Fruit fly (Drosophila melanogaster): Measurements from ENCODE around the gene Ets96B.

Gene Ets96B

dm6 chr3R:24807321-24807720 lies 19.5 kb downstream of the Ets96B start, which contains the start of gene CG6980:
Gene CG6980, plus strand, starts transcription at chr3R:24807621.
- TF ChIP-seq Sp1 (GFP tag; optimal IDR thresholded peaks at IDR 0.05), result no peak
- no peak for TF ChIP-seq usp (GFP tag; optimal IDR thresholded peaks at IDR 0.05)
- no peak for TF ChIP-seq jim (GFP tag; optimal IDR thresholded peaks at IDR 0.05)
- no peak for TF ChIP-seq h (GFP tag; optimal IDR thresholded peaks at IDR 0.05)
- no peak for TF ChIP-seq N (GFP tag; optimal IDR thresholded peaks at IDR 0.05)
- no peak for TF ChIP-seq CG9705 (GFP tag; optimal IDR thresholded peaks at IDR 0.05)
- TF ChIP-seq fru (GFP tag; optimal IDR thresholded peaks at IDR 0.05), result no peak
- no peak for TF ChIP-seq CrebA (GFP tag; optimal IDR thresholded peaks at IDR 0.05; ENCODE audit: borderline replicate concordance)
- no peak for TF ChIP-seq Myc (optimal IDR thresholded peaks at IDR 0.05)
- TF ChIP-seq ey (GFP tag; optimal IDR thresholded peaks at IDR 0.05), result no peak
- no peak for TF ChIP-seq Jra (GFP tag; optimal IDR thresholded peaks at IDR 0.05)
- no peak for TF ChIP-seq OdsH (GFP tag; optimal IDR thresholded peaks at IDR 0.05)
- no peak for TF ChIP-seq Hr83 (GFP tag; optimal IDR thresholded peaks at IDR 0.05; ENCODE audit: poor library complexity, severe bottlenecking)
- TF ChIP-seq Vsx2 (GFP tag; optimal IDR thresholded peaks at IDR 0.05; ENCODE audit: partially characterized antibody), result no peak
- TF ChIP-seq Dfd (GFP tag; optimal IDR thresholded peaks at IDR 0.05), result no peak
- TF ChIP-seq dl (GFP tag; optimal IDR thresholded peaks at IDR 0.05; ENCODE audit: insufficient read depth in 1 of 2, partially characterized antibody in 2 of 2), result no peak
- TF ChIP-seq tai (GFP tag; optimal IDR thresholded peaks at IDR 0.05), result no peak
- no peak for TF ChIP-seq sv (GFP tag; optimal IDR thresholded peaks at IDR 0.05)
- no peak for TF ChIP-seq Dif (GFP tag; optimal IDR thresholded peaks at IDR 0.05; ENCODE audit: partially characterized antibody)
- TF ChIP-seq pan (optimal IDR thresholded peaks at IDR 0.05), result no peak

- TF ChIP-seq CrebA (GFP tag; optimal IDR thresholded peaks at IDR 0.05; ENCODE audit: borderline replicate concordance) (no peak), Hr78 (GFP tag; optimal IDR thresholded peaks at IDR 0.05) (no peak), fru (GFP tag; optimal IDR thresholded peaks at IDR 0.05) (no peak), dsf (GFP tag; optimal IDR thresholded peaks at IDR 0.05; ENCODE audit: borderline replicate concordance) (no peak), Abd-B (GFP tag; optimal IDR thresholded peaks at IDR 0.05) (no peak), Dif (GFP tag; optimal IDR thresholded peaks at IDR 0.05; ENCODE audit: partially characterized antibody) (no peak), rgr (GFP tag; optimal IDR thresholded peaks at IDR 0.05) (peak; percentile 79), Hr83 (GFP tag; optimal IDR thresholded peaks at IDR 0.05; ENCODE audit: poor library complexity, severe bottlenecking) (peak; percentile 89), br (GFP tag; optimal IDR thresholded peaks at IDR 0.05) (peak; percentile 16), lola (GFP tag; optimal IDR thresholded peaks at IDR 0.05) (no peak), brk (GFP tag; optimal IDR thresholded peaks at IDR 0.05) (no peak), N (GFP tag; optimal IDR thresholded peaks at IDR 0.05) (no peak), h (GFP tag; optimal IDR thresholded peaks at IDR 0.05) (peak; percentile 72), Myc (optimal IDR thresholded peaks at IDR 0.05) (no peak), Vsx2 (GFP tag; optimal IDR thresholded peaks at IDR 0.05; ENCODE audit: partially characterized antibody) (no peak), psq (GFP tag; optimal IDR thresholded peaks at IDR 0.05) (no peak), Sp1 (GFP tag; optimal IDR thresholded peaks at IDR 0.05) (no peak), ey (GFP tag; optimal IDR thresholded peaks at IDR 0.05) (no peak), foxo (GFP tag; optimal IDR thresholded peaks at IDR 0.05) (no peak), OdsH (GFP tag; optimal IDR thresholded peaks at IDR 0.05) (peak; percentile 64), sv (GFP tag; optimal IDR thresholded peaks at IDR 0.05) (peak; percentile 35), dmrt93B (GFP tag; optimal IDR thresholded peaks at IDR 0.05) (no peak), Hnf4 (GFP tag; optimal IDR thresholded peaks at IDR 0.05) (no peak), tai (GFP tag; optimal IDR thresholded peaks at IDR 0.05) (no peak), CG32264 (GFP tag; optimal IDR thresholded peaks at IDR 0.05) (peak; percentile 6), dl (GFP tag; optimal IDR thresholded peaks at IDR 0.05; ENCODE audit: insufficient read depth in 1 of 2, partially characterized antibody in 2 of 2) (no peak), GATAd (GFP tag; optimal IDR thresholded peaks at IDR 0.05) (no peak), Jra (GFP tag; optimal IDR thresholded peaks at IDR 0.05) (no peak), woc (GFP tag; optimal IDR thresholded peaks at IDR 0.05) (no peak), CG9705 (GFP tag; optimal IDR thresholded peaks at IDR 0.05) (no peak), HLH106 (tag; optimal IDR thresholded peaks at IDR 0.05) (no peak), Rel (GFP tag; optimal IDR thresholded peaks at IDR 0.05) (no peak), Rel (tag; optimal IDR thresholded peaks at IDR 0.05) (no peak), pan (optimal IDR thresholded peaks at IDR 0.05) (no peak), sage (GFP tag; optimal IDR thresholded peaks at IDR 0.05) (no peak)
Observed at dm6 chr3R:24809576-24810279, 21.9 kb downstream of the Ets96B start.
